Fruit fly (Drosophila melanogaster) whole organism: ENCODE results near the gene Duba.

Experiments
- CG8478 ChIP-seq: fragments of >200 bp; optimal IDR thresholded peaks from 2 replicates; lab custom pipeline; 2018; ENCODE audit warnings: inconsistent platforms
- EcR ChIP-seq, 2 experiments: fragments of >200 bp; optimal IDR thresholded peaks; 2 replicates each; lab custom pipeline; 2017; ENCODE audit warnings: missing biosample characterization in 2 of 2, missing genetic modification characterization in 2 of 2, missing genetic modification reagents in 2 of 2
- psq ChIP-seq: fragments of >200 bp; optimal IDR thresholded peaks from 2 replicates; lab custom pipeline; 2017
- usp ChIP-seq: fragments of >200 bp; optimal IDR thresholded peaks from 2 replicates; lab custom pipeline; 2017; ENCODE audit warnings: missing biosample characterization, missing genetic modification characterization, mixed read lengths

dm6 chr3L:11574563-11574962 is 34.7 kb downstream of the Duba start, which contains the start of gene CG33490:
- TF ChIP-seq psq (lab: Kevin White, UChicago) (no peak), usp (no peak), CG8478 (no peak), EcR (GFP tag; optimal IDR thresholded peaks at IDR 0.05; lab: Kevin White, UChicago) (no peak)
